Worm (Caenorhabditis elegans) whole organism, young adult: ENCODE results near the gene F23H12.5.

Experiments
- B0336.3 ChIP-seq: fragments of 200-800 bp; sonication (Bioruptor generic); IDR thresholded peaks from 2 replicates; pipeline ENCODE4 v1.3.6; 2022; ENCODE audit warnings: missing genetic modification characterization, missing compliant biosample characterization
- D2030.7 ChIP-seq: fragments of 200-800 bp; sonication (Bioruptor generic); IDR thresholded peaks from 2 replicates; pipeline ENCODE4 v1.3.6; 2022; ENCODE audit warnings: missing genetic modification reagents, missing genetic modification characterization, missing compliant biosample characterization
- F33H1.4 ChIP-seq: fragments of 200-800 bp; sonication (Bioruptor generic); IDR thresholded peaks from 2 replicates; pipeline ENCODE4 v1.3.6; 2022; ENCODE audit warnings: missing genetic modification reagents, missing genetic modification characterization, missing compliant biosample characterization
- F39B2.1 ChIP-seq: fragments of 200-800 bp; sonication (Bioruptor generic); IDR thresholded peaks from 2 replicates; pipeline ENCODE4 v1.3.6; 2022; ENCODE audit warnings: missing genetic modification reagents, missing genetic modification characterization, missing compliant biosample characterization
- F49E8.2 ChIP-seq: sonication (generic microtip); optimal IDR thresholded peaks from 3 replicates; lab custom pipeline; 2017; ENCODE audit warnings: missing genetic modification characterization, mild to moderate bottlenecking, missing compliant biosample characterization, antibody characterized with exemption, moderate library complexity; ENCODE audit not compliant: insufficient read depth
- F52B5.7 ChIP-seq: sonication (generic microtip); optimal IDR thresholded peaks from 2 replicates; lab custom pipeline; 2016; ENCODE audit warnings: mild to moderate bottlenecking, missing genetic modification characterization, missing compliant biosample characterization
- F57A8.1 ChIP-seq: fragments of 200-800 bp; sonication (Bioruptor generic); optimal IDR thresholded peaks from 2 replicates; lab custom pipeline; 2018; ENCODE audit warnings: mild to moderate bottlenecking, missing genetic modification characterization, moderate library complexity, missing compliant biosample characterization
- Y53G8AR.9 ChIP-seq: fragments of 200-800 bp; sonication (Bioruptor generic); conservative IDR thresholded peaks from 2 replicates; pipeline ENCODE4 v1.3.6; 2022; ENCODE audit warnings: missing genetic modification reagents, missing genetic modification characterization, missing compliant biosample characterization
- Y56A3A.18 ChIP-seq: fragments of 200-800 bp; sonication (Bioruptor generic); IDR thresholded peaks from 2 replicates; pipeline ENCODE4 v1.3.6; 2022; ENCODE audit warnings: missing genetic modification reagents, missing genetic modification characterization, missing compliant biosample characterization
- ZK185.1 ChIP-seq: sonication (generic microtip); optimal IDR thresholded peaks from 2 replicates; lab custom pipeline; 2016; ENCODE audit warnings: mild to moderate bottlenecking, missing genetic modification characterization, missing compliant biosample characterization; ENCODE audit not compliant: poor library complexity, severe bottlenecking
- atf-7 ChIP-seq: sonication (generic microtip); optimal IDR thresholded peaks from 2 replicates; lab custom pipeline; 2017; ENCODE audit warnings: mild to moderate bottlenecking, missing genetic modification characterization, missing compliant biosample characterization
- attf-3 ChIP-seq: fragments of 200-800 bp; sonication (Bioruptor generic); conservative IDR thresholded peaks from 2 replicates; pipeline ENCODE4 v1.3.6; 2022; ENCODE audit warnings: missing genetic modification reagents, missing genetic modification characterization, missing compliant biosample characterization
- attf-5 ChIP-seq: fragments of 200-800 bp; sonication (Bioruptor generic); optimal IDR thresholded peaks from 2 replicates; lab custom pipeline; 2018; ENCODE audit warnings: mild to moderate bottlenecking, missing genetic modification characterization, missing compliant biosample characterization
- ccch-3 ChIP-seq: fragments of 200-800 bp; sonication (Bioruptor generic); optimal IDR thresholded peaks from 2 replicates; lab custom pipeline; 2018; ENCODE audit warnings: mild to moderate bottlenecking, missing genetic modification characterization, missing compliant biosample characterization
- cebp-1 ChIP-seq, 2 experiments: fragments of 200-800 bp in 1 of 2; sonication (Bioruptor generic) in 1 of 2; sonication (generic microtip) in 1 of 2; IDR thresholded peaks in 1 of 2; optimal IDR thresholded peaks in 1 of 2; 2 replicates each; pipeline versions ENCODE4 v1.3.6 to Lab custom; 2017 to 2022; ENCODE audit warnings: missing compliant biosample characterization in 2 of 2, missing genetic modification characterization in 2 of 2, mild to moderate bottlenecking in 1 of 2, missing genetic modification reagents in 1 of 2, moderate library complexity in 1 of 2
- ceh-100 ChIP-seq: fragments of 200-800 bp; sonication (Bioruptor generic); IDR thresholded peaks from 2 replicates; pipeline ENCODE4 v1.3.6; 2022; ENCODE audit warnings: missing genetic modification reagents, missing genetic modification characterization, missing compliant biosample characterization
- ceh-27 ChIP-seq: fragments of 200-800 bp; sonication (Bioruptor generic); optimal IDR thresholded peaks from 2 replicates; lab custom pipeline; 2018; ENCODE audit warnings: mild to moderate bottlenecking, missing genetic modification characterization, moderate library complexity, missing compliant biosample characterization
- chd-7 ChIP-seq: sonication (generic microtip); optimal IDR thresholded peaks from 2 replicates; lab custom pipeline; 2016; ENCODE audit warnings: mild to moderate bottlenecking, missing genetic modification characterization, moderate library complexity, missing compliant biosample characterization
- dpff-1 ChIP-seq: sonication (generic microtip); optimal IDR thresholded peaks from 2 replicates; lab custom pipeline; 2017; ENCODE audit warnings: mild to moderate bottlenecking, missing genetic modification characterization, missing compliant biosample characterization
- egl-44 ChIP-seq: fragments of 200-800 bp; sonication (Bioruptor generic); IDR thresholded peaks from 2 replicates; pipeline ENCODE4 v1.3.6; 2022; ENCODE audit warnings: missing genetic modification reagents, missing genetic modification characterization, missing compliant biosample characterization
- ekl-4 ChIP-seq: fragments of 200-800 bp; sonication (Bioruptor generic); IDR thresholded peaks from 2 replicates; pipeline ENCODE4 v1.3.6; 2022; ENCODE audit warnings: missing genetic modification reagents, missing genetic modification characterization, missing compliant biosample characterization
- hmg-1.2 ChIP-seq: fragments of 200-800 bp; sonication (Bioruptor generic); IDR thresholded peaks from 2 replicates; pipeline ENCODE4 v1.3.6; 2022; ENCODE audit warnings: missing genetic modification reagents, missing genetic modification characterization, missing compliant biosample characterization
- lin-40 ChIP-seq: sonication (generic microtip); optimal IDR thresholded peaks from 2 replicates; lab custom pipeline; 2016; ENCODE audit warnings: missing genetic modification characterization, mild to moderate bottlenecking, missing compliant biosample characterization, missing genotype, missing genetic modification reagents
- lin-54 ChIP-seq: fragments of 200-800 bp; sonication (Bioruptor generic); optimal IDR thresholded peaks from 2 replicates; lab custom pipeline; 2018; ENCODE audit warnings: mild to moderate bottlenecking, missing genetic modification characterization, missing compliant biosample characterization
- lsl-1 ChIP-seq: fragments of 200-800 bp; sonication (Bioruptor generic); optimal IDR thresholded peaks from 2 replicates; lab custom pipeline; 2018; ENCODE audit warnings: mild to moderate bottlenecking, missing genetic modification characterization, moderate library complexity, missing compliant biosample characterization
- lsy-27 ChIP-seq: sonication (generic microtip); optimal IDR thresholded peaks from 2 replicates; lab custom pipeline; 2017; ENCODE audit warnings: missing genetic modification characterization, mild to moderate bottlenecking, missing compliant biosample characterization, antibody characterized with exemption, missing genotype, borderline replicate concordance; ENCODE audit not compliant: insufficient read depth
- madf-8 ChIP-seq: fragments of 200-800 bp; sonication (Bioruptor generic); conservative IDR thresholded peaks from 2 replicates; pipeline ENCODE4 v1.3.6; 2022; ENCODE audit warnings: missing genetic modification reagents, missing genetic modification characterization, missing compliant biosample characterization
- mes-4 ChIP-seq: sonication (generic microtip); optimal IDR thresholded peaks from 2 replicates; lab custom pipeline; 2016; ENCODE audit warnings: missing genotype, missing genetic modification characterization, missing compliant biosample characterization
- nfya-1 ChIP-seq: sonication (generic microtip); optimal IDR thresholded peaks from 2 replicates; lab custom pipeline; 2017; ENCODE audit warnings: antibody characterized with exemption, missing compliant biosample characterization, missing genetic modification characterization, borderline replicate concordance; ENCODE audit not compliant: insufficient read depth
- nhr-120 ChIP-seq: fragments of 200-800 bp; sonication (Bioruptor generic); IDR thresholded peaks from 2 replicates; pipeline ENCODE4 v1.3.6; 2022; ENCODE audit warnings: missing genetic modification characterization, missing compliant biosample characterization
- pha-4 ChIP-seq: fragments of 150-350 bp; sonication (generic microtip); optimal IDR thresholded peaks from 2 replicates; lab custom pipeline; 2014; ENCODE audit warnings: missing biosample characterization, missing genetic modification reagents, missing genetic modification characterization
- rcor-1 ChIP-seq: fragments of 200-800 bp; sonication (Bioruptor generic); IDR thresholded peaks from 2 replicates; pipeline ENCODE4 v1.3.6; 2022; ENCODE audit warnings: missing genetic modification reagents, missing genetic modification characterization, missing compliant biosample characterization
- snpc-3.4 ChIP-seq: sonication (generic microtip); optimal IDR thresholded peaks from 2 replicates; lab custom pipeline; 2017; ENCODE audit warnings: missing genetic modification characterization, mild to moderate bottlenecking, missing compliant biosample characterization, antibody characterized with exemption, moderate library complexity, missing genotype, missing genetic modification reagents
- snpc-4 ChIP-seq, 5 experiments: fragments of 150-350 bp in 1 of 5; sonication (generic microtip) in 4 of 5; optimal IDR thresholded peaks; 2 replicates each; lab custom pipeline; 2014 to 2018; ENCODE audit warnings: missing genetic modification characterization in 5 of 5, missing biosample characterization in 3 of 5, antibody characterized with exemption in 2 of 5, mild to moderate bottlenecking in 2 of 5, missing compliant biosample characterization in 2 of 5, missing genotype in 2 of 5, moderate library complexity in 2 of 5, missing genetic modification reagents in 1 of 5
- tbx-9 ChIP-seq: sonication (generic microtip); optimal IDR thresholded peaks from 2 replicates; lab custom pipeline; 2016; ENCODE audit warnings: borderline replicate concordance, missing genetic modification characterization, inconsistent platforms, missing compliant biosample characterization
- unc-62 ChIP-seq: fragments of 150-350 bp; optimal IDR thresholded peaks from 2 replicates; lab custom pipeline; 2014; ENCODE audit warnings: missing biosample characterization, missing genetic modification reagents, missing genetic modification characterization
- xnd-1 ChIP-seq: sonication (generic microtip); optimal IDR thresholded peaks from 2 replicates; lab custom pipeline; 2016; ENCODE audit warnings: missing genotype, missing genetic modification reagents, missing genetic modification characterization, missing compliant biosample characterization
- zfh-2 ChIP-seq: fragments of 200-800 bp; sonication (Bioruptor generic); conservative IDR thresholded peaks from 2 replicates; pipeline ENCODE4 v1.3.6; 2022; ENCODE audit warnings: missing genetic modification reagents, missing genetic modification characterization, missing compliant biosample characterization
- zim-3 ChIP-seq: sonication (generic microtip); optimal IDR thresholded peaks from 2 replicates; lab custom pipeline; 2017; ENCODE audit warnings: mild to moderate bottlenecking, missing genetic modification characterization, moderate library complexity, missing compliant biosample characterization
- ztf-18 ChIP-seq: sonication (generic microtip); optimal IDR thresholded peaks from 2 replicates; lab custom pipeline; 2016; ENCODE audit warnings: missing genotype, mild to moderate bottlenecking, missing genetic modification characterization, missing compliant biosample characterization
- ztf-28 ChIP-seq: fragments of 200-800 bp; sonication (Bioruptor generic); IDR thresholded peaks from 2 replicates; pipeline ENCODE4 v1.3.6; 2022; ENCODE audit warnings: missing genetic modification reagents, missing genetic modification characterization, missing compliant biosample characterization
- ztf-3 ChIP-seq: fragments of 200-800 bp; sonication (Bioruptor generic); optimal IDR thresholded peaks from 2 replicates; lab custom pipeline; 2018; ENCODE audit warnings: mild to moderate bottlenecking, missing genetic modification characterization, missing compliant biosample characterization

F23H12.5 gene

ce11 chrV:12317894-12318553, 40.4 kb upstream of the F23H12.5 start, which contains the start of the genes R04F11.5 and R04F11.2 (continued):
- TF ChIP-seq lsy-27 (tag; lab: Kevin White, UChicago) (peak; percentile 32), lin-40 (peak; percentile 54), ccch-3 (no peak), F39B2.1 (GFP tag; lab: Robert Waterston, UW) (no peak), xnd-1 (peak; percentile 40), snpc-4 (GFP tag; optimal IDR thresholded peaks at IDR 0.05; lab: Kevin White, UChicago) (no peak), snpc-4 (tag; optimal IDR thresholded peaks at IDR 0.05; lab: Kevin White, UChicago) (peak; percentile 31 to 66 (median 38)), rcor-1 (GFP tag; lab: Robert Waterston, UW) (peak; percentile 20; the same call in 1 of the 2 replicates), attf-3 (GFP tag; lab: Robert Waterston, UW) (peak; percentile 99), F33H1.4 (GFP tag; lab: Robert Waterston, UW) (peak; percentile 94), ZK185.1 (peak; percentile 44), atf-7 (no peak), Y53G8AR.9 (GFP tag; lab: Robert Waterston, UW) (peak; percentile 46; the same call in 1 of the 2 replicates), ceh-27 (GFP tag; lab: Kevin White, UChicago) (peak; percentile 39), madf-8 (GFP tag; lab: Robert Waterston, UW) (peak; percentile 67), lsl-1 (GFP tag; lab: Kevin White, UChicago) (peak; percentile 95), cebp-1 (GFP tag; IDR thresholded peaks at IDR 0.05; lab: Robert Waterston, UW) (no peak), cebp-1 (tag; optimal IDR thresholded peaks at IDR 0.05; lab: Kevin White, UChicago) (peak; percentile 52), unc-62 (GFP tag; lab: Kevin White, UChicago) (no peak), attf-5 (GFP tag; lab: Kevin White, UChicago) (peak; percentile 88), F57A8.1 (GFP tag; lab: Kevin White, UChicago) (no peak), egl-44 (no peak), zfh-2 (no peak), lin-54 (GFP tag; lab: Kevin White, UChicago) (peak; percentile 77), D2030.7 (GFP tag; lab: Robert Waterston, UW) (peak; percentile 58)

- no peak for TF ChIP-seq ztf-28 (GFP tag; lab: Robert Waterston, UW)
- TF ChIP-seq pha-4 (tag; lab: Kevin White, UChicago) = no peak
- peak; percentile 12 for TF ChIP-seq zim-3
- no peak for TF ChIP-seq lin-54 (GFP tag; lab: Kevin White, UChicago)
- TF ChIP-seq cebp-1 (GFP tag; IDR thresholded peaks at IDR 0.05; lab: Robert Waterston, UW) = no peak
- peak; percentile 21 for TF ChIP-seq cebp-1 (tag; optimal IDR thresholded peaks at IDR 0.05; lab: Kevin White, UChicago)
- TF ChIP-seq nhr-120 (GFP tag; lab: Robert Waterston, UW) = no peak
- TF ChIP-seq ztf-18 (tag; lab: Kevin White, UChicago) = peak; percentile 4
- peak; percentile 37 for TF ChIP-seq snpc-3.4 (tag; lab: Kevin White, UChicago)
- peak; percentile 16 for TF ChIP-seq ZK185.1
- TF ChIP-seq mes-4 (tag; lab: Kevin White, UChicago) = no peak
- no peak for TF ChIP-seq snpc-4 (GFP tag; optimal IDR thresholded peaks at IDR 0.05; lab: Kevin White, UChicago)
- TF ChIP-seq snpc-4 (tag; optimal IDR thresholded peaks at IDR 0.05; lab: Kevin White, UChicago) = peak in 1 of 4 experiments; percentile 24
- TF ChIP-seq hmg-1.2 = no peak
- TF ChIP-seq B0336.3 = peak; percentile 16; the same call in 1 of the 2 replicates
- 0 out of 2 replicates have a peak, but pooled peaks have one; percentile 17 for TF ChIP-seq attf-3 (GFP tag; lab: Robert Waterston, UW)
- TF ChIP-seq dpff-1 (tag; lab: Kevin White, UChicago) = peak; percentile 57
- no peak for TF ChIP-seq ceh-100 (GFP tag; lab: Robert Waterston, UW)
- peak; percentile 8 for TF ChIP-seq F49E8.2 (tag; lab: Kevin White, UChicago)
- TF ChIP-seq tbx-9 (tag; lab: Kevin White, UChicago) = no peak
- peak; percentile 15 for TF ChIP-seq chd-7
- TF ChIP-seq ztf-3 (GFP tag; lab: Kevin White, UChicago) = peak; percentile 37
- TF ChIP-seq F52B5.7 = peak; percentile 20
- no peak for TF ChIP-seq nfya-1 (tag; lab: Kevin White, UChicago)
- 0 out of 2 replicates have a peak, but pooled peaks have one; percentile 15 for TF ChIP-seq Y56A3A.18 (GFP tag; lab: Robert Waterston, UW)
- peak; percentile 20; the same call in 1 of the 2 replicates for TF ChIP-seq Y53G8AR.9 (GFP tag; lab: Robert Waterston, UW)
- peak; percentile 77; the same call in 1 of the 2 replicates for TF ChIP-seq ekl-4 (GFP tag; lab: Robert Waterston, UW)
Measured at ce11 chrV:12320274-12320839, 38.1 kb upstream of the F23H12.5 start.
